Fruit fly (Drosophila melanogaster): ENCODE data around the gene CG33303.
A peak's percentile ranks its signal among the peaks of the same experiment; 100 is the strongest.

Gene CG33303

dm6 chr2L:10387869-10388726 is 12.5 kb upstream of the CG33303 start, which contains the start of gene da (continued):
- TF ChIP-seq CG18476 (GFP tag; optimal IDR thresholded peaks at IDR 0.05) (peak; percentile 44), Blimp-1 (GFP tag; optimal IDR thresholded peaks at IDR 0.05) (no peak), HmgD (GFP tag; optimal IDR thresholded peaks at IDR 0.05) (peak; percentile 53), CG13424 (tag; optimal IDR thresholded peaks at IDR 0.05) (peak; percentile 64), CG2678 (tag; optimal IDR thresholded peaks at IDR 0.05) (peak; percentile 63), gcm2 (GFP tag; optimal IDR thresholded peaks at IDR 0.05) (no peak), CG14014 (GFP tag; IDR thresholded peaks at IDR 0.05) (peak; percentile 64; the same call in 1 of the 2 replicates), Spps (tag; optimal IDR thresholded peaks at IDR 0.05) (peak; percentile 23), Adf1 (GFP tag; IDR thresholded peaks at IDR 0.05) (no peak), dimm (GFP tag; IDR thresholded peaks at IDR 0.05) (no peak), esg (GFP tag; conservative IDR thresholded peaks at IDR 0.05) (peak; percentile 36; the same call in 1 of the 2 replicates), ase (GFP tag; IDR thresholded peaks at IDR 0.05) (peak; percentile 42; the same call in 1 of the 3 replicates), lmd (GFP tag; IDR thresholded peaks at IDR 0.05) (no peak), CG43689 (GFP tag; IDR thresholded peaks at IDR 0.05) (no peak), Mrtf (GFP tag; IDR thresholded peaks at IDR 0.05) (no peak; the same call in 2 of the 3 replicates), Poxn (GFP tag; IDR thresholded peaks at IDR 0.05) (no peak), CG1024 (GFP tag; IDR thresholded peaks at IDR 0.05) (peak; percentile 96), CG10274 (GFP tag; optimal IDR thresholded peaks at IDR 0.05) (no peak), CG16815 (GFP tag; optimal IDR thresholded peaks at IDR 0.05) (peak; percentile 19), Asciz (GFP tag; optimal IDR thresholded peaks at IDR 0.05) (peak; percentile 23), PHDP (tag; optimal IDR thresholded peaks at IDR 0.05) (peak; percentile 68), mirr (GFP tag; optimal IDR thresholded peaks at IDR 0.05) (no peak), CG6175 (GFP tag; IDR thresholded peaks at IDR 0.05) (no peak), CG34422 (GFP tag; IDR thresholded peaks at IDR 0.05) (peak; percentile 57; the same call in 2 of the 3 replicates), CG2199 (GFP tag; IDR thresholded peaks at IDR 0.05) (0 out of 3 replicates have a peak, but pooled peaks have one; percentile 68), BEAF-32 (GFP tag; optimal IDR thresholded peaks at IDR 0.05) (peak; percentile 69), CG4360 (GFP tag; IDR thresholded peaks at IDR 0.05) (no peak), Lpt (GFP tag; optimal IDR thresholded peaks at IDR 0.05) (no peak), yki (optimal IDR thresholded peaks at IDR 0.05) (no peak), bigmax (GFP tag; optimal IDR thresholded peaks at IDR 0.05) (peak; percentile 32), stc (GFP tag; IDR thresholded peaks at IDR 0.05) (peak; percentile 70), CG9437 (GFP tag; optimal IDR thresholded peaks at IDR 0.05) (peak; percentile 43), scrt (GFP tag; optimal IDR thresholded peaks at IDR 0.05) (peak; percentile 10), CG9609 (GFP tag; optimal IDR thresholded peaks at IDR 0.05) (peak; percentile 56), nerfin-1 (tag; optimal IDR thresholded peaks at IDR 0.05) (peak; percentile 31), hth (optimal IDR thresholded peaks at IDR 0.05) (no peak), Ets97D (GFP tag; optimal IDR thresholded peaks at IDR 0.05) (peak; percentile 95), chn (GFP tag; optimal IDR thresholded peaks at IDR 0.05) (peak; percentile 46), klu (GFP tag; IDR thresholded peaks at IDR 0.05) (no peak), Trl (optimal IDR thresholded peaks at IDR 0.05) (no peak), Trl (GFP tag; optimal IDR thresholded peaks at IDR 0.05) (peak; percentile 47), Sry-β (GFP tag; optimal IDR thresholded peaks at IDR 0.05) (no peak), CG17912 (GFP tag; optimal IDR thresholded peaks at IDR 0.05) (peak; percentile 32), Atf6 (GFP tag; IDR thresholded peaks at IDR 0.05) (peak; percentile 63), Rfx (GFP tag; IDR thresholded peaks at IDR 0.05) (peak; percentile 75), gsb-n (tag; optimal IDR thresholded peaks at IDR 0.05) (peak; percentile 31), bsh (GFP tag; optimal IDR thresholded peaks at IDR 0.05) (peak in 1 of 2 experiments; percentile 58), CG11696 (GFP tag; IDR thresholded peaks at IDR 0.05) (no peak), danr (GFP tag; IDR thresholded peaks at IDR 0.05) (no peak), cg (GFP tag; optimal IDR thresholded peaks at IDR 0.05) (no peak), CG8765 (GFP tag; IDR thresholded peaks at IDR 0.05) (no peak)

Measured in whole organism, embryonic.